Worm (Caenorhabditis elegans) whole organism, L4 larva: ENCODE data around the gene T05C12.1.

Experiments
- F26F4.8 ChIP-seq: fragments of 200-800 bp; sonication (Bioruptor generic); conservative IDR thresholded peaks from 2 replicates; pipeline ENCODE4 v1.3.6; 2022; ENCODE audit warnings: missing genetic modification characterization, missing compliant biosample characterization
- F49E8.2 ChIP-seq: sonication (generic microtip); optimal IDR thresholded peaks from 2 replicates; lab custom pipeline; 2016; ENCODE audit warnings: missing compliant biosample characterization, mild to moderate bottlenecking, missing genetic modification characterization, borderline replicate concordance
- R02D3.7 ChIP-seq: fragments of 150-350 bp; sonication (generic microtip); optimal IDR thresholded peaks from 3 replicates; lab custom pipeline; 2014; ENCODE audit warnings: missing biosample characterization, missing genetic modification characterization
- T20F7.1 ChIP-seq: fragments of 200-800 bp; sonication (Bioruptor generic); optimal IDR thresholded peaks from 2 replicates; lab custom pipeline; 2018; ENCODE audit warnings: mild to moderate bottlenecking, missing genetic modification characterization, missing compliant biosample characterization
- T26A8.4 ChIP-seq: fragments of 200-800 bp; sonication (Bioruptor generic); IDR thresholded peaks from 2 replicates; pipeline ENCODE4 v1.3.6; 2022; ENCODE audit warnings: missing genetic modification characterization, missing compliant biosample characterization
- aly-2 ChIP-seq: sonication (generic microtip); optimal IDR thresholded peaks from 2 replicates; lab custom pipeline; 2018; ENCODE audit warnings: missing biosample characterization, missing genetic modification characterization
- ama-1 ChIP-seq: fragments of 150-350 bp; optimal IDR thresholded peaks from 2 replicates; lab custom pipeline; 2014; ENCODE audit warnings: inconsistent platforms, mixed read lengths
- ceh-82 ChIP-seq: sonication (generic microtip); optimal IDR thresholded peaks from 2 replicates; lab custom pipeline; 2017; ENCODE audit warnings: missing biosample characterization, missing genetic modification characterization
- ctbp-1 ChIP-seq: fragments of 200-800 bp; sonication (Bioruptor generic); IDR thresholded peaks from 2 replicates; pipeline ENCODE4 v1.3.6; 2022; ENCODE audit warnings: missing genetic modification reagents, missing genetic modification characterization, missing compliant biosample characterization
- daf-12 ChIP-seq: fragments of 150-350 bp; optimal IDR thresholded peaks from 2 replicates; lab custom pipeline; 2014; ENCODE audit warnings: missing biosample characterization, missing genetic modification reagents, missing genetic modification characterization
- daf-16 ChIP-seq, 3 experiments: sonication (generic microtip); optimal IDR thresholded peaks; 2 replicates each; lab custom pipeline; 2016 to 2017; ENCODE audit warnings: missing genetic modification characterization in 3 of 3, missing genetic modification reagents in 3 of 3, mild to moderate bottlenecking in 2 of 3, missing compliant biosample characterization in 2 of 3, missing biosample characterization in 1 of 3, moderate library complexity in 1 of 3
- daf-19 ChIP-seq: fragments of 200-800 bp; sonication (Bioruptor generic); conservative IDR thresholded peaks from 2 replicates; pipeline ENCODE4 v1.3.6; 2022; ENCODE audit warnings: missing genetic modification characterization, missing compliant biosample characterization
- daf-8 ChIP-seq: fragments of 200-800 bp; sonication (Bioruptor generic); IDR thresholded peaks from 2 replicates; pipeline ENCODE4 v1.3.6; 2022; ENCODE audit warnings: missing genetic modification characterization, missing compliant biosample characterization
- dmd-6 ChIP-seq: fragments of 200-800 bp; sonication (Bioruptor generic); IDR thresholded peaks from 2 replicates; pipeline ENCODE4 v1.3.6; 2022; ENCODE audit warnings: missing genetic modification reagents, missing genetic modification characterization, missing compliant biosample characterization
- dmd-8 ChIP-seq: fragments of 200-800 bp; sonication (Bioruptor generic); IDR thresholded peaks from 2 replicates; pipeline ENCODE4 v1.3.6; 2022; ENCODE audit warnings: missing genetic modification characterization, missing compliant biosample characterization
- dpl-1 ChIP-seq: fragments of 150-350 bp; optimal IDR thresholded peaks from 2 replicates; lab custom pipeline; 2014; ENCODE audit warnings: missing biosample characterization, missing genetic modification reagents, missing genetic modification characterization
- dve-1 ChIP-seq: sonication (generic microtip); optimal IDR thresholded peaks from 2 replicates; lab custom pipeline; 2017; ENCODE audit warnings: antibody characterized with exemption, mild to moderate bottlenecking, missing genetic modification characterization, missing compliant biosample characterization; ENCODE audit not compliant: insufficient read depth
- hif-1 ChIP-seq, 2 experiments: sonication (generic microtip); optimal IDR thresholded peaks; 2 replicates each; lab custom pipeline; 2016 to 2017; ENCODE audit warnings: missing compliant biosample characterization in 2 of 2, missing genetic modification characterization in 2 of 2, missing genetic modification reagents in 2 of 2, missing genotype in 2 of 2, mild to moderate bottlenecking in 1 of 2
- hlh-11 ChIP-seq: fragments of 200-800 bp; sonication (Bioruptor generic); optimal IDR thresholded peaks from 2 replicates; lab custom pipeline; 2018; ENCODE audit warnings: mild to moderate bottlenecking, missing genetic modification characterization, missing compliant biosample characterization
- hlh-30 ChIP-seq: sonication (generic microtip); optimal IDR thresholded peaks from 2 replicates; lab custom pipeline; 2017; ENCODE audit warnings: antibody characterized with exemption, mild to moderate bottlenecking, missing genetic modification characterization, missing compliant biosample characterization; ENCODE audit not compliant: insufficient read depth
- hmg-1.1 ChIP-seq: fragments of 200-800 bp; sonication (Bioruptor generic); IDR thresholded peaks from 2 replicates; pipeline ENCODE4 v1.3.6; 2022; ENCODE audit warnings: missing genetic modification reagents, missing genetic modification characterization, missing compliant biosample characterization
- jun-1 ChIP-seq: fragments of 150-350 bp; optimal IDR thresholded peaks from 2 replicates; lab custom pipeline; 2014; ENCODE audit warnings: missing biosample characterization, missing genetic modification reagents, missing genetic modification characterization
- lin-13 ChIP-seq: fragments of 150-350 bp; optimal IDR thresholded peaks from 2 replicates; lab custom pipeline; 2014; ENCODE audit warnings: missing biosample characterization, missing genetic modification reagents, missing genetic modification characterization
- lin-38 ChIP-seq: fragments of 200-800 bp; sonication (Bioruptor generic); IDR thresholded peaks from 2 replicates; pipeline ENCODE4 v1.3.6; 2022; ENCODE audit warnings: missing genetic modification reagents, missing genetic modification characterization, missing compliant biosample characterization
- lsy-2 ChIP-seq, 2 experiments: fragments of 150-350 bp in 1 of 2; sonication (generic microtip) in 1 of 2; optimal IDR thresholded peaks; 2 replicates each; lab custom pipeline; 2014 to 2017; ENCODE audit warnings: missing biosample characterization in 2 of 2, missing genetic modification characterization in 2 of 2
- madf-5 ChIP-seq, 2 experiments: fragments of 200-800 bp; sonication (Bioruptor generic); IDR thresholded peaks; 2 replicates each; pipeline ENCODE4 v1.3.6; 2022; ENCODE audit warnings: missing compliant biosample characterization in 2 of 2, missing genetic modification characterization in 2 of 2
- mdt-29 ChIP-seq: fragments of 200-800 bp; sonication (Bioruptor generic); IDR thresholded peaks from 2 replicates; pipeline ENCODE4 v1.3.6; 2022; ENCODE audit warnings: missing genetic modification reagents, missing genetic modification characterization, missing compliant biosample characterization
- mep-1 ChIP-seq: fragments of 150-350 bp; sonication (generic microtip); optimal IDR thresholded peaks from 3 replicates; lab custom pipeline; 2014; ENCODE audit warnings: missing biosample characterization, missing genetic modification characterization
- mes-2 ChIP-seq: sonication (generic microtip); optimal IDR thresholded peaks from 2 replicates; lab custom pipeline; 2016; ENCODE audit warnings: missing genotype, mild to moderate bottlenecking, missing genetic modification characterization, missing compliant biosample characterization; ENCODE audit not compliant: poor library complexity, severe bottlenecking
- mxl-3 ChIP-seq: fragments of 200-800 bp; sonication (Bioruptor generic); optimal IDR thresholded peaks from 2 replicates; lab custom pipeline; 2018; ENCODE audit warnings: mild to moderate bottlenecking, missing genetic modification characterization, missing compliant biosample characterization
- nhr-11 ChIP-seq: fragments of 150-350 bp; optimal IDR thresholded peaks from 2 replicates; lab custom pipeline; 2014; ENCODE audit warnings: missing biosample characterization, missing genetic modification characterization
- nhr-28 ChIP-seq: fragments of 150-350 bp; optimal IDR thresholded peaks from 2 replicates; lab custom pipeline; 2014; ENCODE audit warnings: missing biosample characterization, missing genetic modification characterization
- nhr-6 ChIP-seq: fragments of 150-350 bp; optimal IDR thresholded peaks from 2 replicates; lab custom pipeline; 2014; ENCODE audit warnings: missing biosample characterization, missing genetic modification characterization
- nhr-76 ChIP-seq: fragments of 150-350 bp; optimal IDR thresholded peaks from 2 replicates; lab custom pipeline; 2014; ENCODE audit warnings: missing biosample characterization, missing genetic modification characterization
- pha-4 ChIP-seq, 2 experiments: fragments of 150-350 bp in 1 of 2; fragments of 200-800 bp in 1 of 2; sonication (Bioruptor generic) in 1 of 2; IDR thresholded peaks in 1 of 2; optimal IDR thresholded peaks in 1 of 2; 2 replicates each; pipeline versions ENCODE4 v1.3.6 to Lab custom; 2014 to 2022; ENCODE audit warnings: missing genetic modification characterization in 2 of 2, missing genetic modification reagents in 2 of 2, missing biosample characterization in 1 of 2, missing compliant biosample characterization in 1 of 2
- php-3 ChIP-seq: fragments of 200-800 bp; sonication (Bioruptor generic); IDR thresholded peaks from 2 replicates; pipeline ENCODE4 v1.3.6; 2022; ENCODE audit warnings: missing genetic modification reagents, missing genetic modification characterization, missing compliant biosample characterization
- pqm-1 ChIP-seq: sonication (generic microtip); optimal IDR thresholded peaks from 2 replicates; lab custom pipeline; 2017; ENCODE audit warnings: missing biosample characterization, missing genetic modification characterization
- rbr-2 ChIP-seq: sonication (generic microtip); optimal IDR thresholded peaks from 2 replicates; lab custom pipeline; 2016; ENCODE audit warnings: missing genotype, missing genetic modification characterization, missing compliant biosample characterization
- saeg-2 ChIP-seq: fragments of 200-800 bp; sonication (Bioruptor generic); IDR thresholded peaks from 2 replicates; pipeline ENCODE4 v1.3.6; 2022; ENCODE audit warnings: missing genetic modification reagents, missing genetic modification characterization, missing compliant biosample characterization
- set-16 ChIP-seq: fragments of 200-800 bp; sonication (Bioruptor generic); IDR thresholded peaks from 2 replicates; pipeline ENCODE4 v1.3.6; 2022; ENCODE audit warnings: missing genetic modification reagents, missing genetic modification characterization, missing compliant biosample characterization
- skn-1 ChIP-seq: fragments of 150-350 bp; optimal IDR thresholded peaks from 2 replicates; lab custom pipeline; 2014; ENCODE audit warnings: missing biosample characterization, missing genetic modification characterization
- spr-3 ChIP-seq: fragments of 200-800 bp; sonication (Bioruptor generic); optimal IDR thresholded peaks from 2 replicates; lab custom pipeline; 2018; ENCODE audit warnings: mild to moderate bottlenecking, missing genetic modification characterization, missing compliant biosample characterization
- tag-97 ChIP-seq: fragments of 200-800 bp; sonication (Bioruptor generic); IDR thresholded peaks from 2 replicates; pipeline ENCODE4 v1.3.6; 2022; ENCODE audit warnings: missing genetic modification characterization, missing compliant biosample characterization
- zip-2 ChIP-seq: fragments of 150-350 bp; optimal IDR thresholded peaks from 2 replicates; lab custom pipeline; 2014; ENCODE audit warnings: missing biosample characterization, missing genetic modification characterization
- ztf-7 ChIP-seq: fragments of 150-350 bp; optimal IDR thresholded peaks from 2 replicates; lab custom pipeline; 2014; ENCODE audit warnings: missing biosample characterization, missing genetic modification characterization

The T05C12.1 gene

ce11 chrII:8173449-8173848 is at the start of gene T05C12.1, which contains the start of gene decr-1.3:
Gene T05C12.1 (plus strand): TSS chrII:8173680.
Gene decr-1.3 (minus strand): TSS chrII:8173549.
- TF ChIP-seq spr-3 (GFP tag; lab: Kevin White, UChicago): no peak
- no peak for TF ChIP-seq daf-19 (GFP tag; lab: Robert Waterston, UW)
- no peak for TF ChIP-seq madf-5 (GFP tag; IDR thresholded peaks at IDR 0.05; lab: Robert Waterston, UW)
- no peak for TF ChIP-seq php-3 (GFP tag; lab: Robert Waterston, UW)
- TF ChIP-seq R02D3.7 (tag; lab: Kevin White, UChicago): no peak
- TF ChIP-seq saeg-2: no peak
- TF ChIP-seq zip-2 (tag; lab: Kevin White, UChicago): no peak
- no peak for TF ChIP-seq mdt-29 (GFP tag; lab: Robert Waterston, UW)
- TF ChIP-seq daf-12 (tag; lab: Kevin White, UChicago): no peak
- TF ChIP-seq set-16 (GFP tag; lab: Robert Waterston, UW): no peak
- TF ChIP-seq aly-2 (tag; lab: Kevin White, UChicago): no peak
- TF ChIP-seq dmd-8 (GFP tag; lab: Robert Waterston, UW): no peak
- no peak for TF ChIP-seq tag-97 (GFP tag; lab: Robert Waterston, UW)
- no peak for TF ChIP-seq ctbp-1
- no peak for TF ChIP-seq jun-1 (tag; lab: Kevin White, UChicago)
- TF ChIP-seq daf-8 (GFP tag; lab: Robert Waterston, UW): no peak

DNA sequence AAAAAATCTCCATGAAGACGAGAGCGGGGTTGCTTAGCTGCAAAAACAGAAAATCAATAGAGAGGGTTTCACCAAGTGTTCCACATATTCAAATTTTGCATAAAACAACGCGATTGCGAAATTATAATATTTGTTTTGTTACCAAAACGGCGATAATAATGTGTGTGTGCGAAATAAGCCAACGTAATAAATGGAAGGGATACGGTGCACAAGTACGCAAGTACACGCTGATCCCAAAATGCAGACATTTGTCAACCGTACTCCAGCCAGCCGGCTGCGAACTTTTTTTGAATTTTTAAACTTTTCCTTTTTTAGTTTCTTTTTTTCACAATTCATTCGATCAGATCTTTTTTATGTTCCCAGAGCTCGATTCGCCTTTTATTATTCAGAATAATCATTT is 48.6 kb upstream of the T05C12.1 start, which contains the start of gene ire-1:
ire-1 (minus strand) TSS at position 44 of the 400 bp plus-strand sequence.
- TF ChIP-seq hmg-1.1 (GFP tag; lab: Robert Waterston, UW) (peak; percentile 38; the same call in 1 of the 2 replicates), pqm-1 (tag; lab: Kevin White, UChicago) (peak; percentile 23), dve-1 (tag; lab: Kevin White, UChicago) (peak; percentile 72), lin-38 (peak; percentile 54), nhr-28 (peak; percentile 49), spr-3 (GFP tag; lab: Kevin White, UChicago) (no peak), T20F7.1 (GFP tag; lab: Kevin White, UChicago) (peak; percentile 47), nhr-11 (tag; lab: Kevin White, UChicago) (no peak), mxl-3 (GFP tag; lab: Kevin White, UChicago) (peak; percentile 15), hlh-11 (tag; lab: Kevin White, UChicago) (peak; percentile 44), daf-19 (GFP tag; lab: Robert Waterston, UW) (0 out of 2 replicates have a peak, but pooled peaks have one; percentile 17), F49E8.2 (no peak), hif-1 (tag; optimal IDR thresholded peaks at IDR 0.05; lab: Kevin White, UChicago) (peak in 1 of 2 experiments; percentile 31), ama-1 (no peak), nhr-6 (peak; percentile 38), rbr-2 (tag; lab: Kevin White, UChicago) (peak; percentile 6), lsy-2 (tag; optimal IDR thresholded peaks at IDR 0.05; lab: Kevin White, UChicago) (peak; percentile 90 to 99), mes-2 (tag; lab: Kevin White, UChicago) (peak; percentile 75), hlh-30 (tag; lab: Kevin White, UChicago) (peak; percentile 42), skn-1 (no peak), dpl-1 (GFP tag; lab: Kevin White, UChicago) (peak; percentile 69), dmd-6 (GFP tag; lab: Robert Waterston, UW) (peak; percentile 26; the same call in 1 of the 2 replicates), daf-16 (GFP tag; optimal IDR thresholded peaks at IDR 0.05; lab: Kevin White, UChicago) (no peak), daf-16 (tag; optimal IDR thresholded peaks at IDR 0.05; lab: Kevin White, UChicago) (peak; percentile 57), ceh-82 (tag; lab: Kevin White, UChicago) (no peak), lin-13 (GFP tag; lab: Kevin White, UChicago) (peak; percentile 42), F26F4.8 (GFP tag; lab: Robert Waterston, UW) (no peak), T26A8.4 (GFP tag; lab: Robert Waterston, UW) (no peak), mep-1 (tag; lab: Kevin White, UChicago) (peak; percentile 70), pha-4 (GFP tag; IDR thresholded peaks at IDR 0.05; lab: Robert Waterston, UW) (peak; percentile 14; the same call in 1 of the 2 replicates), pha-4 (tag; optimal IDR thresholded peaks at IDR 0.05; lab: Kevin White, UChicago) (peak; percentile 70), ztf-7 (tag; lab: Kevin White, UChicago) (peak; percentile 17), nhr-76 (tag; lab: Kevin White, UChicago) (no peak)
